Fruit fly (Drosophila melanogaster) whole organism, adult: Measurements from ENCODE around the gene Exo84.

Experiments
- CG11617 ChIP-seq: fragments of 200-800 bp; sonication (Bioruptor generic); optimal IDR thresholded peaks from 2 replicates; lab custom pipeline; 2017; ENCODE audit warnings: mild to moderate bottlenecking, missing biosample characterization, missing genetic modification reagents, missing genetic modification characterization
- CG14711 ChIP-seq: fragments of 200-800 bp; sonication (Bioruptor generic); optimal IDR thresholded peaks from 2 replicates; lab custom pipeline; 2018; ENCODE audit warnings: missing biosample characterization, mild to moderate bottlenecking, missing genetic modification characterization, moderate library complexity
- CG1620 ChIP-seq: fragments of 200-800 bp; sonication (Bioruptor generic); optimal IDR thresholded peaks from 2 replicates; lab custom pipeline; 2016; ENCODE audit warnings: missing biosample characterization, missing genetic modification characterization
- CG33017 ChIP-seq: fragments of 200-800 bp; sonication (Bioruptor generic); optimal IDR thresholded peaks from 2 replicates; lab custom pipeline; 2018; ENCODE audit warnings: missing biosample characterization, mild to moderate bottlenecking, missing genetic modification characterization, moderate library complexity
- CG5204 ChIP-seq: fragments of 200-800 bp; sonication (Bioruptor generic); optimal IDR thresholded peaks from 2 replicates; lab custom pipeline; 2016; ENCODE audit warnings: missing biosample characterization, missing genetic modification characterization
- CG7045 ChIP-seq: fragments of 200-800 bp; sonication (Bioruptor generic); optimal IDR thresholded peaks from 2 replicates; lab custom pipeline; 2017; ENCODE audit warnings: missing biosample characterization, mild to moderate bottlenecking, missing genetic modification characterization
- CG7101 ChIP-seq: fragments of 200-800 bp; sonication (Bioruptor generic); optimal IDR thresholded peaks from 2 replicates; lab custom pipeline; 2018; ENCODE audit warnings: missing biosample characterization, mild to moderate bottlenecking, missing genetic modification characterization, moderate library complexity
- bab1 ChIP-seq: fragments of 200-800 bp; sonication (Bioruptor generic); optimal IDR thresholded peaks from 3 replicates; lab custom pipeline; 2019; ENCODE audit warnings: missing biosample characterization, mild to moderate bottlenecking, missing genetic modification characterization, moderate library complexity
- cic ChIP-seq: fragments of 200-800 bp; sonication (Bioruptor generic); optimal IDR thresholded peaks from 2 replicates; lab custom pipeline; 2017; ENCODE audit warnings: missing biosample characterization, mild to moderate bottlenecking, missing genetic modification characterization, moderate library complexity
- kay ChIP-seq: fragments of 200-800 bp; sonication (Bioruptor generic); peaks from one replicate; lab custom pipeline; 2016; ENCODE audit warnings: missing biosample characterization, missing genetic modification characterization, borderline replicate concordance
- ovo ChIP-seq: fragments of 200-800 bp; sonication (Bioruptor generic); optimal IDR thresholded peaks from 2 replicates; lab custom pipeline; 2016; ENCODE audit warnings: missing biosample characterization, missing genetic modification characterization
- tj ChIP-seq: fragments of 200-800 bp; sonication (Bioruptor generic); optimal IDR thresholded peaks from 3 replicates; lab custom pipeline; 2017; ENCODE audit warnings: missing biosample characterization, mild to moderate bottlenecking, missing genetic modification characterization, moderate library complexity

dm6 chr3R:26058066-26058465 is 6.0 kb upstream of the Exo84 start, which contains the start of the genes PIG-P and Tcs6:
- TF ChIP-seq CG33017 (tag; lab: Kevin White, UChicago): no peak
- no peak for TF ChIP-seq CG14711
- no peak for TF ChIP-seq kay
- no peak for TF ChIP-seq tj (GFP tag; lab: Kevin White, UChicago)
- no peak for TF ChIP-seq CG5204 (GFP tag; lab: Kevin White, UChicago)
- no peak for TF ChIP-seq CG7101
- peak; percentile 27 for TF ChIP-seq bab1 (GFP tag; lab: Kevin White, UChicago)
- TF ChIP-seq CG1620 (GFP tag; lab: Kevin White, UChicago): no peak
- TF ChIP-seq cic (GFP tag; lab: Kevin White, UChicago): no peak
- no peak for TF ChIP-seq ovo (GFP tag; lab: Kevin White, UChicago)
- no peak for TF ChIP-seq CG11617 (GFP tag; lab: Kevin White, UChicago)
- no peak for TF ChIP-seq CG7045
